Fruit fly (Drosophila melanogaster) whole organism, embryonic: Measurements from ENCODE around the gene Vlet.

Source experiments
- ATbp ChIP-seq: fragments of 200-800 bp; sonication (Bioruptor generic); optimal IDR thresholded peaks from 2 replicates; lab custom pipeline; 2017; ENCODE audit warnings: missing biosample characterization, mild to moderate bottlenecking, missing genetic modification characterization, missing genetic modification reagents
- B-H1 ChIP-seq: fragments of 200-800 bp; sonication (Bioruptor generic); IDR thresholded peaks from 3 replicates; pipeline ENCODE4 v1.3.6; 2022; ENCODE audit warnings: missing biosample characterization, missing genetic modification characterization
- BEAF-32 ChIP-seq: fragments of 200-800 bp; sonication (Bioruptor generic); optimal IDR thresholded peaks from 3 replicates; lab custom pipeline; 2017; ENCODE audit warnings: missing biosample characterization, missing genetic modification characterization, mild to moderate bottlenecking, moderate library complexity, missing genetic modification reagents
- CG10147 ChIP-seq: fragments of 200-800 bp; sonication (Bioruptor generic); optimal IDR thresholded peaks from 2 replicates; lab custom pipeline; 2019; ENCODE audit warnings: missing biosample characterization, mild to moderate bottlenecking, missing genetic modification characterization, moderate library complexity
- CG10267 ChIP-seq: fragments of 200-800 bp; sonication (Bioruptor generic); optimal IDR thresholded peaks from 2 replicates; lab custom pipeline; 2018; ENCODE audit warnings: missing biosample characterization, mild to moderate bottlenecking, missing genetic modification characterization, moderate library complexity
- CG13287 ChIP-seq: fragments of 200-800 bp; sonication (Bioruptor generic); IDR thresholded peaks from 2 replicates; pipeline ENCODE4 v1.3.6; 2022; ENCODE audit warnings: missing biosample characterization, missing genetic modification characterization; ENCODE audit not compliant: partially characterized antibody
- CG14860 ChIP-seq: fragments of 200-800 bp; sonication (Bioruptor generic); IDR thresholded peaks from 3 replicates; pipeline ENCODE4 v1.3.6; 2022; ENCODE audit warnings: missing biosample characterization, missing genetic modification characterization; ENCODE audit not compliant: partially characterized antibody
- CG17385 ChIP-seq: fragments of 200-800 bp; sonication (Bioruptor generic); optimal IDR thresholded peaks from 3 replicates; lab custom pipeline; 2018; ENCODE audit warnings: missing biosample characterization, mild to moderate bottlenecking, missing genetic modification characterization
- CG17612 ChIP-seq: fragments of 200-800 bp; sonication (Bioruptor generic); IDR thresholded peaks from 2 replicates; pipeline ENCODE4 v1.3.6; 2022; ENCODE audit warnings: missing biosample characterization, missing genetic modification characterization
- CG17912 ChIP-seq: fragments of 200-800 bp; sonication (Bioruptor generic); optimal IDR thresholded peaks from 2 replicates; lab custom pipeline; 2018; ENCODE audit warnings: missing biosample characterization, mild to moderate bottlenecking, missing genetic modification characterization
- CG2116 ChIP-seq: fragments of 200-800 bp; sonication (Bioruptor generic); optimal IDR thresholded peaks from 3 replicates; lab custom pipeline; 2018; ENCODE audit warnings: missing biosample characterization, mild to moderate bottlenecking, missing genetic modification characterization
- CG2199 ChIP-seq: fragments of 200-800 bp; sonication (Bioruptor generic); IDR thresholded peaks from 3 replicates; pipeline ENCODE4 v1.3.6; 2022; ENCODE audit warnings: missing biosample characterization, missing genetic modification characterization
- CG2202 ChIP-seq: fragments of 200-800 bp; sonication (Bioruptor generic); optimal IDR thresholded peaks from 2 replicates; lab custom pipeline; 2018; ENCODE audit warnings: missing biosample characterization, mild to moderate bottlenecking, missing genetic modification characterization
- CG31365 ChIP-seq: fragments of 200-800 bp; sonication (Bioruptor generic); optimal IDR thresholded peaks from 2 replicates; lab custom pipeline; 2018; ENCODE audit warnings: missing biosample characterization, mild to moderate bottlenecking, missing genetic modification characterization
- CG34376 ChIP-seq: fragments of 200-800 bp; sonication (Bioruptor generic); optimal IDR thresholded peaks from 2 replicates; lab custom pipeline; 2018; ENCODE audit warnings: missing biosample characterization, mild to moderate bottlenecking, missing genetic modification characterization
- CG4617 ChIP-seq: fragments of 200-800 bp; sonication (Bioruptor generic); optimal IDR thresholded peaks from 3 replicates; lab custom pipeline; 2016; ENCODE audit warnings: missing biosample characterization, missing genetic modification characterization, borderline replicate concordance
- CG4707 ChIP-seq: fragments of 200-800 bp; sonication (Bioruptor generic); optimal IDR thresholded peaks from 2 replicates; lab custom pipeline; 2018; ENCODE audit warnings: missing biosample characterization, mild to moderate bottlenecking, missing genetic modification characterization, moderate library complexity
- CG5245 ChIP-seq: fragments of 200-800 bp; sonication (Bioruptor generic); optimal IDR thresholded peaks from 3 replicates; lab custom pipeline; 2016; ENCODE audit warnings: missing biosample characterization, missing genetic modification characterization
- CG7987 ChIP-seq: fragments of 200-800 bp; sonication (Bioruptor generic); optimal IDR thresholded peaks from 2 replicates; lab custom pipeline; 2018; ENCODE audit warnings: missing biosample characterization, mild to moderate bottlenecking, missing genetic modification characterization, moderate library complexity
- CG8765 ChIP-seq: fragments of 200-800 bp; sonication (Bioruptor generic); IDR thresholded peaks from 2 replicates; pipeline ENCODE4 v1.3.6; 2022; ENCODE audit warnings: missing biosample characterization, missing genetic modification characterization
- Chrac-16 ChIP-seq: fragments of 200-800 bp; sonication (Bioruptor generic); optimal IDR thresholded peaks from 3 replicates; lab custom pipeline; 2016; ENCODE audit warnings: missing biosample characterization, missing genetic modification characterization
- D ChIP-seq, 2 experiments: fragments of 200-800 bp in 1 of 2; fragments of >200 bp in 1 of 2; sonication (Bioruptor generic) in 1 of 2; optimal IDR thresholded peaks; 2 replicates in 1 of 2; 3 replicates in 1 of 2; lab custom pipeline; 2017; ENCODE audit warnings: mild to moderate bottlenecking in 1 of 2, missing biosample characterization in 1 of 2, missing genetic modification characterization in 1 of 2, missing genetic modification reagents in 1 of 2
- Deaf1 ChIP-seq: fragments of 200-800 bp; optimal IDR thresholded peaks from 3 replicates; lab custom pipeline; 2019; ENCODE audit warnings: missing biosample characterization, mild to moderate bottlenecking, missing genetic modification characterization, moderate library complexity
- Eip74EF ChIP-seq, 2 experiments: fragments of 200-800 bp in 1 of 2; fragments of >200 bp in 1 of 2; sonication (Bioruptor generic) in 1 of 2; optimal IDR thresholded peaks; 2 replicates each; lab custom pipeline; 2017 to 2019; ENCODE audit warnings: missing biosample characterization in 2 of 2, missing genetic modification characterization in 2 of 2, mild to moderate bottlenecking in 1 of 2, moderate library complexity in 1 of 2
- Gsc ChIP-seq: fragments of 200-800 bp; sonication (Bioruptor generic); IDR thresholded peaks from 2 replicates; pipeline ENCODE4 v1.3.6; 2022; ENCODE audit warnings: missing biosample characterization, missing genetic modification characterization
- H2.0 ChIP-seq: fragments of 200-800 bp; sonication (Bioruptor generic); IDR thresholded peaks from 2 replicates; pipeline ENCODE4 v1.3.6; 2022; ENCODE audit warnings: missing biosample characterization, missing genetic modification characterization
- Hr39 ChIP-seq: fragments of >200 bp; optimal IDR thresholded peaks from 2 replicates; lab custom pipeline; 2017
- Nf-YA ChIP-seq: fragments of 200-800 bp; sonication (Bioruptor generic); IDR thresholded peaks from 2 replicates; pipeline ENCODE4 v1.3.6; 2022; ENCODE audit warnings: missing biosample characterization, missing genetic modification characterization
- Scr ChIP-seq: fragments of 200-800 bp; sonication (Bioruptor generic); IDR thresholded peaks from 2 replicates; pipeline ENCODE4 v1.3.6; 2022; ENCODE audit warnings: missing biosample characterization, missing genetic modification characterization; ENCODE audit not compliant: partially characterized antibody
- Side ChIP-seq: fragments of 200-800 bp; sonication (Bioruptor generic); optimal IDR thresholded peaks from 2 replicates; lab custom pipeline; 2016; ENCODE audit warnings: missing biosample characterization, missing genetic modification characterization
- Sry-δ ChIP-seq: fragments of 200-800 bp; sonication (Bioruptor generic); optimal IDR thresholded peaks from 2 replicates; lab custom pipeline; 2016; ENCODE audit warnings: missing biosample characterization, missing genetic modification characterization
- Xbp1 ChIP-seq: fragments of 200-800 bp; sonication (Bioruptor generic); optimal IDR thresholded peaks from 3 replicates; lab custom pipeline; 2016; ENCODE audit warnings: missing biosample characterization, mild to moderate bottlenecking, missing genetic modification characterization
- Xrp1 ChIP-seq: fragments of 200-800 bp; sonication (Bioruptor generic); IDR thresholded peaks from 2 replicates; pipeline ENCODE4 v1.3.6; 2022; ENCODE audit warnings: missing biosample characterization, missing genetic modification characterization
- amos ChIP-seq: fragments of 200-800 bp; sonication (Bioruptor generic); IDR thresholded peaks from 2 replicates; pipeline ENCODE4 v1.3.6; 2022; ENCODE audit warnings: missing biosample characterization, missing genetic modification characterization; ENCODE audit not compliant: partially characterized antibody
- bbx ChIP-seq: fragments of 200-800 bp; sonication (Bioruptor generic); IDR thresholded peaks from 2 replicates; pipeline ENCODE4 v1.3.6; 2022; ENCODE audit warnings: missing biosample characterization, missing genetic modification characterization; ENCODE audit not compliant: partially characterized antibody
- bcd ChIP-seq: fragments of 200-800 bp; sonication (Bioruptor generic); optimal IDR thresholded peaks from 2 replicates; lab custom pipeline; 2017; ENCODE audit warnings: missing biosample characterization, mild to moderate bottlenecking, missing genetic modification characterization
- gcm ChIP-seq: fragments of 200-800 bp; sonication (Bioruptor generic); optimal IDR thresholded peaks from 2 replicates; lab custom pipeline; 2019; ENCODE audit warnings: missing biosample characterization, mild to moderate bottlenecking, missing genetic modification characterization, moderate library complexity
- gem ChIP-seq: fragments of 200-800 bp; sonication (Bioruptor generic); optimal IDR thresholded peaks from 2 replicates; lab custom pipeline; 2019; ENCODE audit warnings: missing biosample characterization, mild to moderate bottlenecking, missing genetic modification characterization, moderate library complexity
- grau ChIP-seq: fragments of 200-800 bp; optimal IDR thresholded peaks from 3 replicates; lab custom pipeline; 2019; ENCODE audit warnings: missing biosample characterization, mild to moderate bottlenecking, missing genetic modification characterization, moderate library complexity
- ind ChIP-seq: fragments of 200-800 bp; sonication (Bioruptor generic); optimal IDR thresholded peaks from 3 replicates; lab custom pipeline; 2016; ENCODE audit warnings: missing biosample characterization, missing genetic modification characterization
- luna ChIP-seq: fragments of 200-800 bp; sonication (Bioruptor generic); optimal IDR thresholded peaks from 2 replicates; lab custom pipeline; 2016; ENCODE audit warnings: missing biosample characterization, missing genetic modification characterization
- rib ChIP-seq: fragments of 200-800 bp; sonication (Bioruptor generic); IDR thresholded peaks from 2 replicates; pipeline ENCODE4 v1.3.6; 2022; ENCODE audit warnings: missing biosample characterization, missing genetic modification characterization
- ro ChIP-seq: fragments of 200-800 bp; sonication (Bioruptor generic); IDR thresholded peaks from 2 replicates; pipeline ENCODE4 v1.3.6; 2022; ENCODE audit warnings: missing biosample characterization, missing genetic modification characterization
- salm ChIP-seq: fragments of 200-800 bp; sonication (Bioruptor generic); optimal IDR thresholded peaks from 2 replicates; lab custom pipeline; 2018; ENCODE audit warnings: missing biosample characterization, mild to moderate bottlenecking, missing genetic modification characterization
- sens-2 ChIP-seq: fragments of 200-800 bp; sonication (Bioruptor generic); IDR thresholded peaks from 2 replicates; pipeline ENCODE4 v1.3.6; 2022; ENCODE audit warnings: missing biosample characterization, missing genetic modification characterization
- slbo ChIP-seq: fragments of 200-800 bp; sonication (Bioruptor generic); IDR thresholded peaks from 2 replicates; pipeline ENCODE4 v1.3.6; 2022; ENCODE audit warnings: missing biosample characterization, missing genetic modification characterization
- wek ChIP-seq: fragments of 200-800 bp; sonication (Bioruptor generic); optimal IDR thresholded peaks from 3 replicates; lab custom pipeline; 2018; ENCODE audit warnings: missing biosample characterization, mild to moderate bottlenecking, missing genetic modification characterization, moderate library complexity
- z ChIP-seq: fragments of 200-800 bp; sonication (Bioruptor generic); IDR thresholded peaks from 3 replicates; pipeline ENCODE4 v1.3.6; 2022; ENCODE audit warnings: missing biosample characterization, missing genetic modification characterization

The Vlet gene

DNA sequence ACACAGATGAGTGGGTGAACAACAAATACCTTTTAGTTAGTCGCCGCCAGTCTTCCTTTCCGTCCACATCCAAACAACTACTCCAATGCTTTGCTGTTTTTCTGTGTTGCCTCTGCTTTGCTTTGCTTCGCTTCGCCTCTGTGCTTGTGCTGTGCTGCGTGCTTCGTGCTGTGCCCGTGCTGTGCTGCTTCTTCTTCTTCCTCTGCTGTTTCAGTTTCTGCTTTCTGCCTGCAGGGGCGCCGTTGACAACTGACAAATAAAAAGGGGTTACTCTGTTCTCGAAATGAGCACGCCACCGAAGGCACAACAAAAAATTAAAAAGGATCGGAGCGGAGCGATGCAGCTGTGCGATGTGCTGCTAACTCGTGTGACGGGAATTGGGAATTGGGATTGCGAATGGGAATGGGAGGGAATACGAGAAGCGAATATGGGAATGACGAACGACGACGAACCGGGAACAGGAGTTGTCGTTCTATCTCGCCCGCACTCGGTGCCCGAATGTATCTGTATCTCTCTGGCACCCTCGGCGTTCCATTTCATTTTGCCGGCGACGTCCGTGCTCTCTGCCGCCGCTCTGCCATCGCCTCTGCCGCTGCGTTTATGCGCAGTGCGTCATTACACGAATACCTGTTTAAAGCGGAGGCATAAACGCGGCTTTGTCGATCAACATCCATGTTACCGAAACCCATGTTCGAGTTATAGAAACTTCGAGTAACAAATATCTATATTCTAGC is 36.3 kb upstream of the Vlet start (continued):
- TF ChIP-seq CG4707 (GFP tag; lab: Kevin White, UChicago), result peak; percentile 32
- TF ChIP-seq CG14860 (GFP tag; lab: Robert Waterston, UW), result no peak
- TF ChIP-seq wek (GFP tag; lab: Kevin White, UChicago), result peak; percentile 58
- TF ChIP-seq bbx (GFP tag; lab: Robert Waterston, UW), result peak; percentile 35; the same call in 1 of the 2 replicates
- no peak for TF ChIP-seq CG2116 (GFP tag; lab: Kevin White, UChicago)
- TF ChIP-seq CG13287 (GFP tag; lab: Robert Waterston, UW), result peak; percentile 48; the same call in 1 of the 2 replicates
- peak; percentile 30 for TF ChIP-seq ATbp
- no peak for TF ChIP-seq CG4617
- peak; percentile 57; the same call in 1 of the 2 replicates for TF ChIP-seq amos (GFP tag; lab: Robert Waterston, UW)
- no peak for TF ChIP-seq luna (GFP tag; lab: Kevin White, UChicago)
- TF ChIP-seq salm (tag; lab: Kevin White, UChicago), result peak; percentile 43
- TF ChIP-seq z (GFP tag; lab: Robert Waterston, UW), result peak; percentile 43; the same call in 1 of the 3 replicates
- peak; percentile 29 for TF ChIP-seq D (optimal IDR thresholded peaks at IDR 0.05; lab: Kevin White, UChicago)
- TF ChIP-seq D (GFP tag; optimal IDR thresholded peaks at IDR 0.05; lab: Kevin White, UChicago), result peak; percentile 0
- TF ChIP-seq slbo (GFP tag; lab: Robert Waterston, UW), result peak; percentile 84
- peak; percentile 56 for TF ChIP-seq Xrp1
- TF ChIP-seq CG31365, result no peak
- peak; percentile 78 for TF ChIP-seq bcd (GFP tag; lab: Kevin White, UChicago)
- TF ChIP-seq gem (tag; lab: Kevin White, UChicago), result peak; percentile 71
- TF ChIP-seq ro, result no peak
- TF ChIP-seq Nf-YA, result no peak
- no peak for TF ChIP-seq Side (GFP tag; lab: Kevin White, UChicago)
- TF ChIP-seq CG17385 (GFP tag; lab: Kevin White, UChicago), result peak; percentile 98
- TF ChIP-seq BEAF-32 (GFP tag; lab: Kevin White, UChicago), result peak; percentile 61
- peak; percentile 7 for TF ChIP-seq Chrac-16 (GFP tag; lab: Kevin White, UChicago)
- peak; percentile 50 for TF ChIP-seq ind (GFP tag; lab: Kevin White, UChicago)
- no peak for TF ChIP-seq CG17612 (GFP tag; lab: Robert Waterston, UW)
- peak; percentile 46 for TF ChIP-seq B-H1 (GFP tag; lab: Robert Waterston, UW)
- TF ChIP-seq CG34376, result peak; percentile 31
- TF ChIP-seq Eip74EF (GFP tag; optimal IDR thresholded peaks at IDR 0.05; lab: Kevin White, UChicago), result peak in 1 of 2 experiments; percentile 46
- TF ChIP-seq Deaf1 (tag; lab: Kevin White, UChicago), result peak; percentile 90
- TF ChIP-seq CG2199 (GFP tag; lab: Robert Waterston, UW), result no peak
- no peak for TF ChIP-seq sens-2 (GFP tag; lab: Robert Waterston, UW)
- peak; percentile 14; the same call in 1 of the 2 replicates for TF ChIP-seq Scr (GFP tag; lab: Robert Waterston, UW)
- peak; percentile 78 for TF ChIP-seq CG7987 (GFP tag; lab: Kevin White, UChicago)
- TF ChIP-seq H2.0 (GFP tag; lab: Robert Waterston, UW), result peak; percentile 59
- peak; percentile 73 for TF ChIP-seq grau (tag; lab: Kevin White, UChicago)
- TF ChIP-seq CG8765 (GFP tag; lab: Robert Waterston, UW), result peak; percentile 43; the same call in 1 of the 2 replicates
- TF ChIP-seq CG2202, result no peak
- no peak for TF ChIP-seq Gsc (GFP tag; lab: Robert Waterston, UW)
- TF ChIP-seq CG17912 (GFP tag; lab: Kevin White, UChicago), result peak; percentile 32
- TF ChIP-seq CG10147, result peak; percentile 55
- peak; percentile 68; the same call in 1 of the 2 replicates for TF ChIP-seq rib (GFP tag; lab: Robert Waterston, UW)
- TF ChIP-seq Hr39 (lab: Kevin White, UChicago), result no peak
- TF ChIP-seq Sry-δ (GFP tag; lab: Kevin White, UChicago), result peak; percentile 40
- TF ChIP-seq CG10267 (tag; lab: Kevin White, UChicago), result peak; percentile 36
- TF ChIP-seq Xbp1 (GFP tag; lab: Kevin White, UChicago), result peak; percentile 58
- TF ChIP-seq gcm (GFP tag; lab: Kevin White, UChicago), result peak; percentile 13
- TF ChIP-seq CG5245 (GFP tag; lab: Kevin White, UChicago), result no peak
